Worm (Caenorhabditis elegans) whole organism, L4/young adult: Measurements from ENCODE around the gene F16F9.4.

Experiments used
- W03F9.2 ChIP-seq: fragments of 150-350 bp; optimal IDR thresholded peaks from 2 replicates; lab custom pipeline; 2014; ENCODE audit warnings: missing biosample characterization, missing genetic modification characterization
- dao-5 ChIP-seq: sonication (generic microtip); optimal IDR thresholded peaks from 2 replicates; lab custom pipeline; 2016; ENCODE audit warnings: missing genotype, missing genetic modification characterization, moderate library complexity, missing compliant biosample characterization
- him-1 ChIP-seq: sonication (generic microtip); optimal IDR thresholded peaks from 2 replicates; lab custom pipeline; 2016; ENCODE audit warnings: missing genotype, missing genetic modification reagents, missing genetic modification characterization, missing compliant biosample characterization

DNA sequence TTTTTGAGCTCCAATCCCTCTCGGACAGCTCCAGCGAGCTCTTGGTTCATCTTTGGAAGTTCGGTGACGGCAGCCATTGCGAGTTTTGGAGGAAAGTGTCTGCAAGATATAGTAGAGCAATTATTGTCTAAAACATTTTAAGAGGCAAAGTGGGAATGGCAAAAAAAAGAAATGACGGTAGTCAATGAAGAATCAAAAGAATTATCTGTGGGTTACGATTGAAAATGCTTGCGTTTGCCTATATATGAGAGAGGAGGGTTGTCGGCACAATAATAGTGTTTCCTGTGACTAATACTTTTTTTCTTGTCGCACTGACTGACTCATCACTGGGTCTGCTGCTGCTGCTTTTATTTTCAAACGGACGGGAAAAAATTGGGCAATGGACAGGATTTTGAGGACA, 39.5 kb downstream of the F16F9.4 start, which contains the start of gene tth-1:
- TF ChIP-seq dao-5 (tag; lab: Kevin White, UChicago) (no peak), him-1 (no peak), W03F9.2 (tag; lab: Kevin White, UChicago) (no peak)
